Fruit fly (Drosophila melanogaster): Measurements from ENCODE around the gene Polr2B.

Polr2B gene

dm6 chr3R:14095428-14095827 is 30.2 kb upstream of the Polr2B start (continued):
- TF ChIP-seq sens (GFP tag) = peak; percentile 85
- TF ChIP-seq CG8290 (GFP tag; optimal IDR thresholded peaks at IDR 0.05) = no peak
- TF ChIP-seq CG8290 (tag; optimal IDR thresholded peaks at IDR 0.05) = no peak
- no peak for TF ChIP-seq p53 (GFP tag; optimal IDR thresholded peaks at IDR 0.05)
- TF ChIP-seq CG12299 (tag; optimal IDR thresholded peaks at IDR 0.05) = no peak
- no peak for TF ChIP-seq CG16779 (GFP tag; IDR thresholded peaks at IDR 0.05)
- TF ChIP-seq CG13624 (GFP tag; optimal IDR thresholded peaks at IDR 0.05) = no peak
- peak; percentile 33 for TF ChIP-seq Hmr (GFP tag; optimal IDR thresholded peaks at IDR 0.05)
- peak; percentile 25 for TF ChIP-seq nau (GFP tag; optimal IDR thresholded peaks at IDR 0.05)
- TF ChIP-seq YL-1 (GFP tag; optimal IDR thresholded peaks at IDR 0.05) = no peak
- TF ChIP-seq CG9727 (GFP tag; optimal IDR thresholded peaks at IDR 0.05) = peak; percentile 16
- no peak for TF ChIP-seq CG4328 (GFP tag; optimal IDR thresholded peaks at IDR 0.05)
- 0 out of 3 replicates have a peak, but pooled peaks have one; percentile 29 for TF ChIP-seq H15 (GFP tag; IDR thresholded peaks at IDR 0.05)
- TF ChIP-seq ewg (GFP tag; optimal IDR thresholded peaks at IDR 0.05) = no peak
- TF ChIP-seq Adf1 (GFP tag; IDR thresholded peaks at IDR 0.05) = 0 out of 2 replicates have a peak, but pooled peaks have one; percentile 21
- no peak for TF ChIP-seq CG2202 (tag; optimal IDR thresholded peaks at IDR 0.05)
- TF ChIP-seq CG7963 (GFP tag; IDR thresholded peaks at IDR 0.05; ENCODE audit: partially characterized antibody) = no peak
- no peak for TF ChIP-seq CG13287 (GFP tag; IDR thresholded peaks at IDR 0.05; ENCODE audit: partially characterized antibody)
- peak; percentile 45 for TF ChIP-seq BtbVII (GFP tag; optimal IDR thresholded peaks at IDR 0.05)
- no peak for TF ChIP-seq CG10543 (GFP tag; optimal IDR thresholded peaks at IDR 0.05)
- peak; percentile 60 for TF ChIP-seq CG7556 (GFP tag; optimal IDR thresholded peaks at IDR 0.05)
- TF ChIP-seq nom (GFP tag; optimal IDR thresholded peaks at IDR 0.05) = no peak
- no peak for TF ChIP-seq CG7271 (tag; optimal IDR thresholded peaks at IDR 0.05)
- TF ChIP-seq sob (GFP tag; IDR thresholded peaks at IDR 0.05) = peak; percentile 67
- TF ChIP-seq sens-2 (GFP tag; IDR thresholded peaks at IDR 0.05) = no peak
- peak in 1 of 2 experiments; percentile 34 for TF ChIP-seq dpn (GFP tag; optimal IDR thresholded peaks at IDR 0.05)
- TF ChIP-seq CG7357 (GFP tag; IDR thresholded peaks at IDR 0.05) = peak; percentile 26; the same call in 1 of the 3 replicates
- TF ChIP-seq insv (GFP tag; optimal IDR thresholded peaks at IDR 0.05) = no peak
- peak; percentile 77 for TF ChIP-seq CG2678 (tag; optimal IDR thresholded peaks at IDR 0.05)
- TF ChIP-seq lmd (GFP tag; IDR thresholded peaks at IDR 0.05) = peak; percentile 60
- TF ChIP-seq NFAT (GFP tag; IDR thresholded peaks at IDR 0.05) = no peak
- no peak for TF ChIP-seq CG2129 (GFP tag; IDR thresholded peaks at IDR 0.05; ENCODE audit: partially characterized antibody)
- no peak for TF ChIP-seq bigmax (GFP tag; optimal IDR thresholded peaks at IDR 0.05)
- peak; percentile 25 for TF ChIP-seq Hsf (GFP tag; optimal IDR thresholded peaks at IDR 0.05)
- no peak for TF ChIP-seq Mad (GFP tag; optimal IDR thresholded peaks at IDR 0.05)
- no peak for TF ChIP-seq eyg (GFP tag; optimal IDR thresholded peaks at IDR 0.05)
- no peak for TF ChIP-seq chm (GFP tag; IDR thresholded peaks at IDR 0.05)
- TF ChIP-seq CG18764 (GFP tag; optimal IDR thresholded peaks at IDR 0.05) = no peak
- TF ChIP-seq Hr78 (GFP tag; optimal IDR thresholded peaks at IDR 0.05) = no peak
- TF ChIP-seq mirr (GFP tag; optimal IDR thresholded peaks at IDR 0.05) = no peak
- peak; percentile 36 for TF ChIP-seq CG15601 (tag; optimal IDR thresholded peaks at IDR 0.05)
- peak; percentile 55; the same call in 1 of the 2 replicates for TF ChIP-seq Awh (GFP tag; IDR thresholded peaks at IDR 0.05)
- TF ChIP-seq wor (GFP tag; IDR thresholded peaks at IDR 0.05) = peak; percentile 40; the same call in 1 of the 2 replicates
- no peak for TF ChIP-seq org-1 (GFP tag; optimal IDR thresholded peaks at IDR 0.05)
- TF ChIP-seq caup (GFP tag; optimal IDR thresholded peaks at IDR 0.05; ENCODE audit: severe bottlenecking) = no peak
- no peak for TF ChIP-seq Opbp (GFP tag; IDR thresholded peaks at IDR 0.05; ENCODE audit: partially characterized antibody)
- TF ChIP-seq Taf1 (GFP tag; IDR thresholded peaks at IDR 0.05) = no peak
- TF ChIP-seq Rfx (GFP tag; IDR thresholded peaks at IDR 0.05) = peak; percentile 49
- peak; percentile 34; the same call in 1 of the 2 replicates for TF ChIP-seq CG17328 (GFP tag; IDR thresholded peaks at IDR 0.05)
- TF ChIP-seq CG6175 (GFP tag; IDR thresholded peaks at IDR 0.05) = no peak
- TF ChIP-seq CG14667 (GFP tag; IDR thresholded peaks at IDR 0.05) = no peak

Data from whole organism, embryonic.